Fruit fly (Drosophila melanogaster) whole organism, prepupa: ENCODE data around the gene CG6276.
A peak's percentile ranks its signal among the peaks of the same experiment; 100 is the strongest.

Source experiments
- Blimp-1 ChIP-seq: fragments of 200-800 bp; sonication (Bioruptor generic); optimal IDR thresholded peaks from 3 replicates; lab custom pipeline; 2017; ENCODE audit warnings: missing biosample characterization, missing genetic modification characterization, mild to moderate bottlenecking, moderate library complexity, missing genetic modification reagents
- CG10631 ChIP-seq: fragments of 200-800 bp; sonication (Bioruptor generic); optimal IDR thresholded peaks from 2 replicates; lab custom pipeline; 2016; ENCODE audit warnings: missing biosample characterization, missing genetic modification characterization
- CG10669 ChIP-seq: fragments of 200-800 bp; sonication (Bioruptor generic); optimal IDR thresholded peaks from 3 replicates; lab custom pipeline; 2018; ENCODE audit warnings: missing biosample characterization, mild to moderate bottlenecking, missing genetic modification characterization, moderate library complexity
- CG11294 ChIP-seq: fragments of 200-800 bp; sonication (Bioruptor generic); IDR thresholded peaks from 2 replicates; pipeline ENCODE4 v1.3.6; 2022; ENCODE audit warnings: missing biosample characterization, missing genetic modification characterization
- CG11762 ChIP-seq: fragments of 200-800 bp; sonication (Bioruptor generic); optimal IDR thresholded peaks from 3 replicates; lab custom pipeline; 2016; ENCODE audit warnings: missing biosample characterization, missing genetic modification characterization; ENCODE audit not compliant: insufficient read depth
- CG11902 ChIP-seq: fragments of 200-800 bp; sonication (Bioruptor generic); optimal IDR thresholded peaks from 3 replicates; lab custom pipeline; 2016; ENCODE audit warnings: missing biosample characterization, missing genetic modification characterization
- CG15336 ChIP-seq: fragments of 200-800 bp; sonication (Bioruptor generic); IDR thresholded peaks from 2 replicates; pipeline ENCODE4 v1.3.6; 2022; ENCODE audit warnings: missing biosample characterization, missing genetic modification characterization
- CG1621 ChIP-seq: fragments of 200-800 bp; sonication (Bioruptor generic); optimal IDR thresholded peaks from 3 replicates; lab custom pipeline; 2018; ENCODE audit warnings: missing biosample characterization, mild to moderate bottlenecking, missing genetic modification characterization
- CG16779 ChIP-seq: fragments of 200-800 bp; sonication (Bioruptor generic); optimal IDR thresholded peaks from 3 replicates; lab custom pipeline; 2017; ENCODE audit warnings: missing biosample characterization, mild to moderate bottlenecking, missing genetic modification characterization
- CG3032 ChIP-seq: fragments of 200-800 bp; optimal IDR thresholded peaks from 2 replicates; lab custom pipeline; 2019; ENCODE audit warnings: missing biosample characterization, mild to moderate bottlenecking, missing genetic modification characterization, moderate library complexity
- CG31627 ChIP-seq: fragments of 200-800 bp; sonication (Bioruptor generic); optimal IDR thresholded peaks from 3 replicates; lab custom pipeline; 2016; ENCODE audit warnings: missing biosample characterization, missing genetic modification characterization
- CG32006 ChIP-seq: fragments of 200-800 bp; sonication (Bioruptor generic); optimal IDR thresholded peaks from 3 replicates; lab custom pipeline; 2017; ENCODE audit warnings: missing biosample characterization, mild to moderate bottlenecking, missing genetic modification characterization
- CG3919 ChIP-seq: fragments of 200-800 bp; sonication (Bioruptor generic); optimal IDR thresholded peaks from 3 replicates; lab custom pipeline; 2016; ENCODE audit warnings: missing biosample characterization, missing genetic modification characterization
- CG6163 ChIP-seq: fragments of 200-800 bp; sonication (Bioruptor generic); IDR thresholded peaks from 3 replicates; pipeline ENCODE4 v1.3.6; 2022; ENCODE audit warnings: missing biosample characterization, missing genetic modification characterization
- CG6276 ChIP-seq: fragments of 200-800 bp; sonication (Bioruptor generic); optimal IDR thresholded peaks from 2 replicates; lab custom pipeline; 2017; ENCODE audit warnings: missing biosample characterization, mild to moderate bottlenecking, missing genetic modification characterization
- CG6792 ChIP-seq: fragments of 200-800 bp; sonication (Bioruptor generic); optimal IDR thresholded peaks from 3 replicates; lab custom pipeline; 2016; ENCODE audit warnings: missing biosample characterization, missing genetic modification characterization
- CG6854 ChIP-seq: fragments of 200-800 bp; sonication (Bioruptor generic); optimal IDR thresholded peaks from 2 replicates; lab custom pipeline; 2017; ENCODE audit warnings: missing biosample characterization, mild to moderate bottlenecking, missing genetic modification characterization
- CG7368 ChIP-seq: fragments of 200-800 bp; sonication (Bioruptor generic); optimal IDR thresholded peaks from 3 replicates; lab custom pipeline; 2016; ENCODE audit warnings: missing biosample characterization, missing genetic modification characterization
- CG8119 ChIP-seq: fragments of 200-800 bp; sonication (Bioruptor generic); IDR thresholded peaks from 3 replicates; pipeline ENCODE4 v1.3.6; 2022; ENCODE audit warnings: missing biosample characterization, missing genetic modification characterization
- CG8319 ChIP-seq: fragments of 200-800 bp; sonication (Bioruptor generic); optimal IDR thresholded peaks from 3 replicates; lab custom pipeline; 2016; ENCODE audit warnings: missing biosample characterization, missing genetic modification characterization
- CG9139 ChIP-seq: fragments of 200-800 bp; sonication (Bioruptor generic); optimal IDR thresholded peaks from 3 replicates; lab custom pipeline; 2017; ENCODE audit warnings: missing biosample characterization, mild to moderate bottlenecking, missing genetic modification characterization
- Eip78C ChIP-seq: fragments of 200-800 bp; sonication (Bioruptor generic); peaks from one replicate; lab custom pipeline; 2016; ENCODE audit warnings: missing biosample characterization, missing genetic modification characterization
- Eip93F ChIP-seq: fragments of 200-800 bp; sonication (Bioruptor generic); optimal IDR thresholded peaks from 2 replicates; lab custom pipeline; 2016; ENCODE audit warnings: missing biosample characterization, mild to moderate bottlenecking, missing genetic modification characterization
- Ets21C ChIP-seq: fragments of 200-800 bp; sonication (Bioruptor generic); optimal IDR thresholded peaks from 3 replicates; lab custom pipeline; 2016; ENCODE audit warnings: missing biosample characterization, missing genetic modification characterization
- Ets96B ChIP-seq: fragments of 200-800 bp; optimal IDR thresholded peaks from 2 replicates; lab custom pipeline; 2019; ENCODE audit warnings: missing biosample characterization, mild to moderate bottlenecking, missing genetic modification characterization, moderate library complexity
- Gug ChIP-seq: fragments of 200-800 bp; sonication (Bioruptor generic); IDR thresholded peaks from 2 replicates; pipeline ENCODE4 v1.3.6; 2022; ENCODE audit warnings: missing biosample characterization, missing genetic modification characterization
- Hr38 ChIP-seq: sonication (Bioruptor generic); optimal IDR thresholded peaks from 2 replicates; lab custom pipeline; 2016; ENCODE audit warnings: missing biosample characterization, missing genetic modification characterization
- Hr39 ChIP-seq: fragments of 200-800 bp; sonication (Bioruptor generic); optimal IDR thresholded peaks from 2 replicates; lab custom pipeline; 2016; ENCODE audit warnings: missing biosample characterization, missing genetic modification characterization
- Hr4 ChIP-seq: fragments of 200-800 bp; sonication (Bioruptor generic); optimal IDR thresholded peaks from 3 replicates; lab custom pipeline; 2016; ENCODE audit warnings: missing biosample characterization, missing genetic modification characterization
- Lpt ChIP-seq: fragments of 200-800 bp; sonication (Bioruptor generic); optimal IDR thresholded peaks from 3 replicates; lab custom pipeline; 2016; ENCODE audit warnings: missing biosample characterization, missing genetic modification characterization
- Met ChIP-seq: fragments of 200-800 bp; sonication (Bioruptor generic); optimal IDR thresholded peaks from 3 replicates; lab custom pipeline; 2016; ENCODE audit warnings: missing biosample characterization, missing genetic modification characterization
- OdsH ChIP-seq: fragments of 200-800 bp; sonication (Bioruptor generic); optimal IDR thresholded peaks from 3 replicates; lab custom pipeline; 2016; ENCODE audit warnings: missing biosample characterization, missing genetic modification characterization
- Smox ChIP-seq: fragments of 200-800 bp; sonication (Bioruptor generic); optimal IDR thresholded peaks from 3 replicates; lab custom pipeline; 2016; ENCODE audit warnings: missing biosample characterization, missing genetic modification characterization
- achi ChIP-seq: fragments of 200-800 bp; sonication (Bioruptor generic); optimal IDR thresholded peaks from 3 replicates; lab custom pipeline; 2016; ENCODE audit warnings: missing biosample characterization, missing genetic modification characterization
- acj6 ChIP-seq: fragments of 200-800 bp; sonication (Bioruptor generic); optimal IDR thresholded peaks from 3 replicates; lab custom pipeline; 2016; ENCODE audit warnings: missing biosample characterization, missing genetic modification characterization
- cyc ChIP-seq: fragments of 200-800 bp; sonication (Bioruptor generic); optimal IDR thresholded peaks from 3 replicates; lab custom pipeline; 2016; ENCODE audit warnings: missing biosample characterization, missing genetic modification characterization
- dac ChIP-seq: fragments of 200-800 bp; sonication (Bioruptor generic); optimal IDR thresholded peaks from 2 replicates; lab custom pipeline; 2017; ENCODE audit warnings: missing biosample characterization, mild to moderate bottlenecking, missing genetic modification characterization
- dsx ChIP-seq: fragments of 200-800 bp; optimal IDR thresholded peaks from 3 replicates; lab custom pipeline; 2019; ENCODE audit warnings: missing biosample characterization, mild to moderate bottlenecking, missing genetic modification characterization, moderate library complexity; ENCODE audit not compliant: poor library complexity, severe bottlenecking
- eg ChIP-seq: fragments of 200-800 bp; sonication (Bioruptor generic); IDR thresholded peaks from 3 replicates; pipeline ENCODE4 v1.3.6; 2022; ENCODE audit warnings: missing biosample characterization, missing genetic modification characterization
- esn ChIP-seq: fragments of 200-800 bp; sonication (Bioruptor generic); optimal IDR thresholded peaks from 2 replicates; lab custom pipeline; 2016; ENCODE audit warnings: missing biosample characterization, mild to moderate bottlenecking, missing genetic modification characterization, moderate library complexity
- fd59A ChIP-seq: fragments of 200-800 bp; sonication (Bioruptor generic); optimal IDR thresholded peaks from 2 replicates; lab custom pipeline; 2017; ENCODE audit warnings: missing biosample characterization, mild to moderate bottlenecking, missing genetic modification characterization, missing genetic modification reagents
- fkh ChIP-seq: fragments of 200-800 bp; sonication (Bioruptor generic); optimal IDR thresholded peaks from 3 replicates; lab custom pipeline; 2017; ENCODE audit warnings: missing biosample characterization, mild to moderate bottlenecking, missing genetic modification characterization, moderate library complexity
- lz ChIP-seq: fragments of 200-800 bp; sonication (Bioruptor generic); optimal IDR thresholded peaks from 3 replicates; lab custom pipeline; 2016; ENCODE audit warnings: missing biosample characterization, missing genetic modification characterization
- net ChIP-seq: fragments of 200-800 bp; sonication (Bioruptor generic); optimal IDR thresholded peaks from 3 replicates; lab custom pipeline; 2016; ENCODE audit warnings: missing biosample characterization, missing genetic modification characterization
- pdm3 ChIP-seq: fragments of 200-800 bp; sonication (Bioruptor generic); optimal IDR thresholded peaks from 3 replicates; lab custom pipeline; 2016; ENCODE audit warnings: missing biosample characterization, missing genetic modification characterization
- spab ChIP-seq: fragments of 200-800 bp; sonication (Bioruptor generic); optimal IDR thresholded peaks from 2 replicates; lab custom pipeline; 2017; ENCODE audit warnings: missing biosample characterization, mild to moderate bottlenecking, missing genetic modification characterization, missing genetic modification reagents
- ss ChIP-seq, 2 experiments: fragments of 200-800 bp; sonication (Bioruptor generic); optimal IDR thresholded peaks; 2 replicates in 1 of 2; 3 replicates in 1 of 2; lab custom pipeline; 2017 to 2018; ENCODE audit warnings: mild to moderate bottlenecking in 2 of 2, missing biosample characterization in 2 of 2, missing genetic modification characterization in 2 of 2, moderate library complexity in 1 of 2
- svp ChIP-seq: fragments of 200-800 bp; sonication (Bioruptor generic); peaks from one replicate; lab custom pipeline; 2016; ENCODE audit warnings: missing biosample characterization, missing genetic modification characterization
- topi ChIP-seq: fragments of 200-800 bp; sonication (Bioruptor generic); optimal IDR thresholded peaks from 3 replicates; lab custom pipeline; 2016; ENCODE audit warnings: missing biosample characterization, missing genetic modification characterization
- vri ChIP-seq: fragments of 200-800 bp; sonication (Bioruptor generic); optimal IDR thresholded peaks from 3 replicates; lab custom pipeline; 2016; ENCODE audit warnings: missing biosample characterization, mild to moderate bottlenecking, missing genetic modification characterization

The CG6276 gene

dm6 chr3R:15319912-15320746, at the start of gene CG6276, which contains the start of gene CG44040:
CG6276 (minus strand) TSS chr3R:15320069.
CG44040 (plus strand) TSS chr3R:15320378.
- TF ChIP-seq net (GFP tag; lab: Kevin White, UChicago), result no peak
- peak; percentile 76 for TF ChIP-seq esn (GFP tag; lab: Kevin White, UChicago)
- TF ChIP-seq cyc (GFP tag; lab: Kevin White, UChicago), result peak; percentile 37
- no peak for TF ChIP-seq CG16779 (tag; lab: Kevin White, UChicago)
- TF ChIP-seq Lpt (GFP tag; lab: Kevin White, UChicago), result peak; percentile 2
- TF ChIP-seq achi (GFP tag; lab: Kevin White, UChicago), result peak; percentile 48
- TF ChIP-seq vri, result no peak
- TF ChIP-seq ss (GFP tag; optimal IDR thresholded peaks at IDR 0.05; lab: Kevin White, UChicago), result peak in 1 of 2 experiments; percentile 42
- TF ChIP-seq lz (GFP tag; lab: Kevin White, UChicago), result peak; percentile 68
- TF ChIP-seq CG11762 (GFP tag; lab: Kevin White, UChicago), result peak; percentile 16
- TF ChIP-seq topi (GFP tag; lab: Kevin White, UChicago), result peak; percentile 63
- no peak for TF ChIP-seq Eip93F (GFP tag; lab: Kevin White, UChicago)
- peak; percentile 89 for TF ChIP-seq Eip78C (GFP tag; lab: Kevin White, UChicago)
- TF ChIP-seq CG10669 (GFP tag; lab: Kevin White, UChicago), result peak; percentile 50
- TF ChIP-seq acj6 (GFP tag; lab: Kevin White, UChicago), result peak; percentile 56
- peak; percentile 57 for TF ChIP-seq CG31627 (GFP tag; lab: Kevin White, UChicago)
- no peak for TF ChIP-seq spab (GFP tag; lab: Kevin White, UChicago)
- no peak for TF ChIP-seq CG8319 (GFP tag; lab: Kevin White, UChicago)
- TF ChIP-seq Gug (GFP tag; lab: Robert Waterston, UW), result no peak
- peak; percentile 63 for TF ChIP-seq CG32006 (GFP tag; lab: Kevin White, UChicago)
- TF ChIP-seq CG10631, result peak; percentile 58
- no peak for TF ChIP-seq CG6276 (GFP tag; lab: Kevin White, UChicago)
- TF ChIP-seq Met, result peak; percentile 58
- TF ChIP-seq CG15336 (GFP tag; lab: Robert Waterston, UW), result 0 out of 2 replicates have a peak, but pooled peaks have one; percentile 24
- TF ChIP-seq CG6163 (GFP tag; lab: Robert Waterston, UW), result peak; percentile 59
- TF ChIP-seq CG6854 (GFP tag; lab: Kevin White, UChicago), result no peak
- TF ChIP-seq CG1621, result peak; percentile 26
- TF ChIP-seq CG3032 (tag; lab: Kevin White, UChicago), result peak; percentile 55
- no peak for TF ChIP-seq CG9139 (GFP tag; lab: Kevin White, UChicago)
- peak; percentile 46 for TF ChIP-seq CG6792 (GFP tag; lab: Kevin White, UChicago)
- peak; percentile 24 for TF ChIP-seq CG7368
- TF ChIP-seq dsx, result peak; percentile 31
- no peak for TF ChIP-seq svp (GFP tag; lab: Kevin White, UChicago)
- TF ChIP-seq Smox, result no peak
- peak; percentile 37; the same call in 1 of the 3 replicates for TF ChIP-seq CG8119 (GFP tag; lab: Robert Waterston, UW)
- TF ChIP-seq Ets21C (GFP tag; lab: Kevin White, UChicago), result peak; percentile 58
- TF ChIP-seq Hr4 (GFP tag; lab: Kevin White, UChicago), result peak; percentile 50
- peak; percentile 7 for TF ChIP-seq Blimp-1 (GFP tag; lab: Kevin White, UChicago)
- TF ChIP-seq fkh (GFP tag; lab: Kevin White, UChicago), result peak; percentile 59
- peak; percentile 10; the same call in 1 of the 2 replicates for TF ChIP-seq CG11294 (GFP tag; lab: Robert Waterston, UW)
- TF ChIP-seq pdm3 (GFP tag; lab: Kevin White, UChicago), result peak; percentile 69
- peak; percentile 63 for TF ChIP-seq CG3919 (GFP tag; lab: Kevin White, UChicago)
- TF ChIP-seq fd59A (GFP tag; lab: Kevin White, UChicago), result peak; percentile 30
- TF ChIP-seq Hr39 (GFP tag; lab: Kevin White, UChicago), result peak; percentile 55
- TF ChIP-seq Ets96B (tag; lab: Kevin White, UChicago), result peak; percentile 34
- TF ChIP-seq eg (GFP tag; lab: Robert Waterston, UW), result peak; percentile 54
- TF ChIP-seq Hr38 (GFP tag; lab: Kevin White, UChicago), result no peak
- TF ChIP-seq dac (GFP tag; lab: Kevin White, UChicago), result peak; percentile 51
- peak; percentile 59 for TF ChIP-seq OdsH (GFP tag; lab: Kevin White, UChicago)
- peak; percentile 16 for TF ChIP-seq CG11902 (GFP tag; lab: Kevin White, UChicago)
